Worm (Caenorhabditis elegans) whole organism, early embryonic: ENCODE data around the gene Y57A10B.6.

Experiments used
- B0310.2 ChIP-seq: sonication (generic microtip); optimal IDR thresholded peaks from 2 replicates; lab custom pipeline; 2016; ENCODE audit warnings: mild to moderate bottlenecking, missing genetic modification characterization, missing compliant biosample characterization
- F13C5.2 ChIP-seq: sonication (generic microtip); optimal IDR thresholded peaks from 2 replicates; lab custom pipeline; 2017; ENCODE audit warnings: mild to moderate bottlenecking, missing genetic modification characterization, inconsistent platforms, missing compliant biosample characterization

DNA sequence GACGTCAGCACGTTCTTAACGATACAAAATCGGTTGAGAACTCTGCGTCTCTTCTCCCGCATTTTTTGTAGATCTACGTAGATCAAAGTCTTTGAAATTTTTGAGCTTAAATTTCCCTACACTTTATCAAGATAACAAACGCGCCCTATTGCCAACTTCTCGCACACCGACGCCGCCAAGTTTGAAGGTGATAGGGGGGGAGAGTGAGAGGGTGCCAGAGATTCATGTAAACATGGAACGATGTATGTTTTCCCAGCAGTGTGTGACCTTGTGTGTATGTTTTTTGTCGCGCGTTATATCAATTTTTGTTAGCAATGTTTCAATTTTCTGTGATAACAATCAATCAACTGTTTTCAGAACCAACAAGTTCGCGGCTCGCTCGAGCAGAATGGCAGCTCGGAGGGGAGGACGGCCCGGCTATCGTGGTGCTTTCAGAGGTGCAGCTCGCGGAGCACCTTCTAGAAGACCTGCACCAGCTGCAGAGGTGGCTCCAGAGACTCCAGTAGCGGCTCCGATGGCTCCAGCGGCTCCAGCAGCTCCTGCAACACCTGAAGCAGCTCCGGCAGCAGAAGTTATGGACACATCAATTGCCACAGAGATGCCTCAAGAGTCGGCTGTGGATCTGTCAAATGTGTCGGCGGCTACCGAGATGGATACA is 48.2 kb upstream of the Y57A10B.6 start:
- TF ChIP-seq B0310.2 (tag; lab: Kevin White, UChicago) (no peak), F13C5.2 (tag; lab: Kevin White, UChicago) (no peak)
